Worm (Caenorhabditis elegans): ENCODE data around the gene B0280.2.

Gene B0280.2

DNA sequence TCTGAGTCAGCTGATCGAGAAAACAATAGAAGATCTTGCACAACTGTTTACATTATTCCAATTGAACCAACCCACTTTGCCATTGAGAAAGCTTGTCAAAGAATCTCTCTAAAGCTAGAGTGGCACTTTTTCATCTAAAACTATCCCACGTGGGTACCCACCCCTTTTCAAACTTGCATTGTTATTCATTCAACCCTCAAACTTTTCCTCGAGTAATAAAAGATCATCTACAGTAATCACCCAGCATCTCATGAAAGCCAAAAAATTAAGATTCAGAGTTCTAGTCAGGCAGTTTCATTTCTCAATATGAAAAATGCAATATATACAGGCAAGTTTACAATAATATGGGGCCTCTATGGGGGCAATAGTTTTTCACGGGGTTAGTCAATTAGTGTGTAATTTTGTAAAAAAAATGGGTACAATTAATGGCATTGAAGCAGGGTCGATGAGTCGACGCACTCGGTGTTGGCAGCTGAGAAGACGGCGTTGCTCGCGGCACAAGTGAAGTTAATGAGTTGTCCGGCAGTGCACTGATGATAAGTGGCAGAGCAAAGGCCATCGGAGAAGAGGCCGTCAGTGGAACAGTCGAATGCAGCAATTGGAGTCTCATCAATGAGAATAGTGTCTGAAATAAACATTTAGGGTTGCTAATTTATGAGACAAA lies 22.5 kb upstream of the B0280.2 start:
- no peak for TF ChIP-seq ceh-16 (tag; optimal IDR thresholded peaks at IDR 0.05)
- TF ChIP-seq ama-1 (optimal IDR thresholded peaks at IDR 0.05), result no peak
- TF ChIP-seq lsy-12 (tag; optimal IDR thresholded peaks at IDR 0.05), result no peak
- no peak for TF ChIP-seq R02D3.7 (tag; optimal IDR thresholded peaks at IDR 0.05)
- TF ChIP-seq egl-27 (tag; optimal IDR thresholded peaks at IDR 0.05), result no peak
- no peak for TF ChIP-seq nhr-11 (tag; optimal IDR thresholded peaks at IDR 0.05)

ce11 chrIII:7103940-7104440 lies 20.5 kb upstream of the B0280.2 start, which contains the start of gene cpg-2:
Gene cpg-2 (minus strand): TSS chrIII:7103990.
- TF ChIP-seq aly-2 (tag; optimal IDR thresholded peaks at IDR 0.05), result no peak
- TF ChIP-seq lin-15B (tag; optimal IDR thresholded peaks at IDR 0.05), result no peak
- TF ChIP-seq snpc-4 (tag; optimal IDR thresholded peaks at IDR 0.05), result no peak
- TF ChIP-seq jun-1 (tag; optimal IDR thresholded peaks at IDR 0.05), result no peak
- no peak for TF ChIP-seq nhr-12 (tag; optimal IDR thresholded peaks at IDR 0.05)
- TF ChIP-seq egl-27 (tag; optimal IDR thresholded peaks at IDR 0.05), result no peak

DNA sequence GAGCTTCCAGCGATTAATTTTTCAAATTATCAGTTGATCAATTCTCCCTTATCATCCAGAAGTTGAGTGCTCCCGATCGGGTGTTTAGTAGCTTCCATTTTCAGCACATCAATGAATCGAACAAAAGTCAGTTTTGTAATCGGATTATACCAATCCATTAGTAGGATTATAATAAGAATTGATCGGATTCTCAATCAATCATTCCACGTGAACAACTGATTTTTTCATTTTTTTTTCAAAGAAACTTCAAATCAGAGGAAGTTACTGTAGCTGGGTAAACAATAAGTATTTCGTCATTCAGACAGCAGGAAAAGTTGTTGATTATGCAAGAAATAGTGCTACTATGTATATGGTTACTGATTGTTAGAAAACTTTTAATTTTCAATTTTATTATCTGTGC lies 17.6 kb upstream of the B0280.2 start:
- TF ChIP-seq fos-1 (tag; optimal IDR thresholded peaks at IDR 0.05) (no peak), pqm-1 (tag; optimal IDR thresholded peaks at IDR 0.05) (peak; percentile 55), nhr-67 (tag; optimal IDR thresholded peaks at IDR 0.05) (no peak), R02D3.7 (tag; optimal IDR thresholded peaks at IDR 0.05) (no peak), elt-2 (tag; optimal IDR thresholded peaks at IDR 0.05) (peak; percentile 72), mdl-1 (tag; optimal IDR thresholded peaks at IDR 0.05) (no peak)

ce11 chrIII:7107965-7108364 lies 16.5 kb upstream of the B0280.2 start, which contains the start of gene odd-1:
Gene odd-1 (plus strand): TSS chrIII:7108313.
- TF ChIP-seq nhr-11 (tag; optimal IDR thresholded peaks at IDR 0.05), result no peak
- TF ChIP-seq unc-39 (tag; optimal IDR thresholded peaks at IDR 0.05), result no peak
- no peak for TF ChIP-seq elt-1 (tag; optimal IDR thresholded peaks at IDR 0.05)
- no peak for TF ChIP-seq nhr-77 (tag; optimal IDR thresholded peaks at IDR 0.05)
- TF ChIP-seq elt-2 (tag; optimal IDR thresholded peaks at IDR 0.05), result peak; percentile 77
- TF ChIP-seq sea-2 (GFP tag; optimal IDR thresholded peaks at IDR 0.05), result no peak
- no peak for TF ChIP-seq ztf-11 (tag; optimal IDR thresholded peaks at IDR 0.05)
- no peak for TF ChIP-seq nhr-28 (tag; optimal IDR thresholded peaks at IDR 0.05)
- peak; percentile 17 for TF ChIP-seq pha-4 (tag; optimal IDR thresholded peaks at IDR 0.05)
- TF ChIP-seq ztf-4 (tag; optimal IDR thresholded peaks at IDR 0.05), result no peak
- peak; percentile 59 for TF ChIP-seq pqm-1 (tag; optimal IDR thresholded peaks at IDR 0.05)
- no peak for TF ChIP-seq lin-15B (tag; optimal IDR thresholded peaks at IDR 0.05)
- TF ChIP-seq ama-1 (optimal IDR thresholded peaks at IDR 0.05), result no peak

ce11 chrIII:7111793-7112192 lies 12.7 kb upstream of the B0280.2 start, which contains the start of gene B0280.7:
Gene B0280.7 (minus strand): TSS chrIII:7111893.
- no peak for TF ChIP-seq nhr-43 (tag; optimal IDR thresholded peaks at IDR 0.05; ENCODE audit: poor library complexity, severe bottlenecking)
- TF ChIP-seq sea-2 (GFP tag; optimal IDR thresholded peaks at IDR 0.05), result no peak
- TF ChIP-seq nhr-67 (tag; optimal IDR thresholded peaks at IDR 0.05), result no peak
- no peak for TF ChIP-seq mml-1 (tag; optimal IDR thresholded peaks at IDR 0.05)
- no peak for TF ChIP-seq nhr-12 (tag; optimal IDR thresholded peaks at IDR 0.05)
- TF ChIP-seq zag-1 (tag; optimal IDR thresholded peaks at IDR 0.05), result no peak
- no peak for TF ChIP-seq elt-2 (tag; optimal IDR thresholded peaks at IDR 0.05)
- TF ChIP-seq nhr-23 (tag; optimal IDR thresholded peaks at IDR 0.05), result no peak
- TF ChIP-seq aly-2 (tag; optimal IDR thresholded peaks at IDR 0.05), result no peak
- no peak for TF ChIP-seq hmg-11 (tag; optimal IDR thresholded peaks at IDR 0.05)
- no peak for TF ChIP-seq nhr-25 (tag; optimal IDR thresholded peaks at IDR 0.05)
- TF ChIP-seq ZK546.5 (tag; optimal IDR thresholded peaks at IDR 0.05), result no peak
- no peak for TF ChIP-seq ceh-82 (tag; optimal IDR thresholded peaks at IDR 0.05)
- TF ChIP-seq tbx-2 (tag; optimal IDR thresholded peaks at IDR 0.05), result no peak
- TF ChIP-seq R02D3.7 (tag; optimal IDR thresholded peaks at IDR 0.05), result no peak
- no peak for TF ChIP-seq egl-5 (tag; optimal IDR thresholded peaks at IDR 0.05)
- no peak for TF ChIP-seq daf-12 (tag; optimal IDR thresholded peaks at IDR 0.05)
- TF ChIP-seq ztf-11 (tag; optimal IDR thresholded peaks at IDR 0.05), result no peak
- TF ChIP-seq elt-3 (tag; optimal IDR thresholded peaks at IDR 0.05), result no peak
- TF ChIP-seq lsy-12 (tag; optimal IDR thresholded peaks at IDR 0.05), result no peak

Data from whole organism, L3 larva.